Worm (Caenorhabditis elegans): ENCODE results near the gene snn-1.

Gene snn-1

DNA sequence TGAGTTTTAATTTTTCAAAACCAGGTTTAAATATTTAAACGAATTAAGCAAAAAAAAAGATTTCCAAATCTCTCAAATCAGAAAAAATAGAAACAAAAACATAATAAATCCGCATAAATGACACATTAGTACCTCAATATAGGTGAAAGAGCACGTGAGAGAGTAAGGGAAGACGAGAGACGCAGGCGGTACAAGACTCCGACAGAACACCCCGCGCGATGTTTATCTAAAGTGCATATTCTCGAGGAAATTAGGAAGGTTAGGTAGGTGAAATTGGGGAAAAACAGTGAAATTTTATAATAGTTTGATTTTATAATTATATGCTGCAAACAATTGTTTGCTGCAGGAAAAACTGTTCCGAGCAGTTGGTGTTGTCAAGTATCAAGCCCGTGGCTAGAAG lies 10.3 kb downstream of the snn-1 start:
- TF ChIP-seq ces-1 (GFP tag; optimal IDR thresholded peaks at IDR 0.05) (no peak), dpl-1 (GFP tag; optimal IDR thresholded peaks at IDR 0.05) (peak; percentile 3 to 54 (median 41)), nhr-28 (tag; optimal IDR thresholded peaks at IDR 0.05) (no peak), nhr-47 (tag; optimal IDR thresholded peaks at IDR 0.05) (peak; percentile 58), snu-23 (GFP tag; optimal IDR thresholded peaks at IDR 0.05) (peak; percentile 66), lsy-2 (tag; optimal IDR thresholded peaks at IDR 0.05) (peak; percentile 45 to 68), mdl-1 (tag; optimal IDR thresholded peaks at IDR 0.05) (peak in 1 of 2 experiments; percentile 24), unc-130 (tag; optimal IDR thresholded peaks at IDR 0.05) (peak; percentile 21), nhr-85 (tag) (peak; percentile 80), lin-35 (GFP tag; optimal IDR thresholded peaks at IDR 0.05) (peak; percentile 22 to 62), xbp-1 (tag; optimal IDR thresholded peaks at IDR 0.05) (peak; percentile 35), vab-15 (tag; optimal IDR thresholded peaks at IDR 0.05) (no peak), hlh-4 (tag; optimal IDR thresholded peaks at IDR 0.05) (no peak), blmp-1 (tag; optimal IDR thresholded peaks at IDR 0.05) (peak; percentile 50), swsn-7 (tag; optimal IDR thresholded peaks at IDR 0.05) (peak; percentile 46), dsc-1 (tag; optimal IDR thresholded peaks at IDR 0.05) (peak; percentile 18), fos-1 (tag; optimal IDR thresholded peaks at IDR 0.05) (peak; percentile 19), tbx-2 (tag; optimal IDR thresholded peaks at IDR 0.05) (peak; percentile 6), sptf-1 (tag; optimal IDR thresholded peaks at IDR 0.05) (no peak), efl-1 (optimal IDR thresholded peaks at IDR 0.05) (peak; percentile 50 to 59), efl-1 (GFP tag; optimal IDR thresholded peaks at IDR 0.05 in 1 of 2) (peak; percentile 33 to 93), mep-1 (tag; optimal IDR thresholded peaks at IDR 0.05) (peak; percentile 23), unc-86 (tag; optimal IDR thresholded peaks at IDR 0.05) (no peak), C16A3.4 (tag; optimal IDR thresholded peaks at IDR 0.05) (peak; percentile 43)

DNA sequence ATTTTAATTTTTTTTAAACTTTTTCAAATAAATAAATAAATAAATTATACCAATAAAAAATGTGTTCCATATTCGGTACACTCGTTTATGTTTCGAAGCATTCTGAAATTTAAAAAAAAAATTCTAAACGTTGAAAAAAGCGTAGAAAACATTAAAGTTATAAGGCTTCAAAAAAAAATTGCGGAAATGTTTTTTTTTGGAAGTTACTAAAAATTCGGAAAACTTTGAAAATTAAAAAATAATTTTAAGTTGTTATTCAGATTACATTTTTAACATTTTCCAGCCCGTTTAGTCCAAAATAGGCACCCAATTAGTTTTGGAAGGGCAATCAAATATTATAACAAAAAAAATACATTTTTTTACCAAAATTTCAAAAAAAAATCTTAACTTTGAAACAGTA lies 11.0 kb downstream of the snn-1 start, which contains the start of gene Y38C1BA.1:
TSS of gene Y38C1BA.1 (minus strand) at position 101 of the 400 bp plus-strand sequence.
- no peak for TF ChIP-seq sox-4 (tag; optimal IDR thresholded peaks at IDR 0.05)

DNA sequence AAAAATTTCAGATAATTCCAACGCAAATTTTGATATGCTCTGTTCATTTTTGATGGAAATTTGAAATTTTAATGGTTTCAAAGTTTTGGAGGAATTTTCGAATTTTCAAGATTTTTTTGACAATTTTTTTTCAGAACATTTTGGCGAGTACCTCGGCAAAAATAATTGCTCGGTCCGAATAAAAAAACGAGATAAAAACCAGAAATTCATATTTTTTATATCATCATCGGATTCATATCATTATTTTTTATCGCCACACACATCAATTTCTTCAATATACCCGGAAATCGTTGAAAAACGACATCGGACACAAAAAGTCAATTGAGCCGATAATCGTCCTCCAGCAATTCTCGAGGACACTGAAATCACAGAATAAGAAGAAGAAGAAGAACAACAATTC lies 23.1 kb downstream of the snn-1 start:
- TF ChIP-seq C04F5.9 (tag; optimal IDR thresholded peaks at IDR 0.05) (no peak), nhr-85 (tag) (peak; percentile 51)

DNA sequence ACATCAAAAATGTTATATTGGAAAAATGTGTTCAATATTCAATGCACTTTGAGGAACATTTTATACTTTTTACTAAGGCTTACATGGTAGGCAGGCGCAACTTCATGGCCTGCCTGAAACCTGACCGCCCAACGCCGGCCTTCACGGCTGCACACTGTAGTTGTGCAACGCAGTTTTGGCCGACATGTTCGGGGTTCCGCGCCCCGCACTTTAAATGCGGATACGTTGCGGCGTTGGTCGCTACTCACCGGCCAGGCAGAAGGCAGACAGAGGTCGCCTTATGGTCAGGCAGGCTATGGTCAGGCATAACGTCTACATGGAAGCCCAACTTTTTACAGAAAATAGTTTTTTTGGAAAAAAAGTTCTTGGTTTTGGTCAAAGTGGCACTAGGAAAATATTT lies 24.2 kb downstream of the snn-1 start:
- TF ChIP-seq efl-1 (optimal IDR thresholded peaks at IDR 0.05) = no peak
- peak in 1 of 2 experiments; percentile 44 for TF ChIP-seq efl-1 (GFP tag; optimal IDR thresholded peaks at IDR 0.05 in 1 of 2)
- no peak for TF ChIP-seq efl-3 (GFP tag; optimal IDR thresholded peaks at IDR 0.05)

DNA sequence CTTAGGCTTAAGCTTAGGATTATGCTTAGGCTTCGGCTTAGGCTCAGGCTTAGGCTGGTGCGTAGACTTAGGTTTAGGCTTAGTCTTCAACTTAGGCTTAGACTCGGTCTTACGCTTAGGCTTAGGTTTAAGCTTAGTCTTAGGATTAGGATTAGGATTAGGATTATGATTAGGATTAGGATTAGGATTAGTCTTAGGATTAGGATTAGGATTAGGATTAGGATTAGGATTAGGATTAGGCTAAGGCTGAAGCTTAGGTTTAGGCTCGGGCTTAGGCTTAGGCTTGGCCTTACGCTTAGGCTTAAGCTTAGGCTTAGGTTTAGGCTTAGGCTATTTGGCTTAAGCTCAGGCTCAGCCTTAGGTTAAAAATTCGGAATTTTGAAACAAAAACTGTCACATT lies 29.8 kb downstream of the snn-1 start:
- TF ChIP-seq Y116A8C.19 (tag; optimal IDR thresholded peaks at IDR 0.05; ENCODE audit: borderline replicate concordance) = no peak
- TF ChIP-seq irx-1 (tag; optimal IDR thresholded peaks at IDR 0.05) = no peak
- TF ChIP-seq grh-1 (GFP tag; IDR thresholded peaks at IDR 0.05) = no peak
- no peak for TF ChIP-seq mdl-1 (tag; optimal IDR thresholded peaks at IDR 0.05)
- no peak for TF ChIP-seq sptf-1 (tag; optimal IDR thresholded peaks at IDR 0.05)
- no peak for TF ChIP-seq ceh-8 (GFP tag; optimal IDR thresholded peaks at IDR 0.05)
- no peak for TF ChIP-seq ztf-4 (tag; optimal IDR thresholded peaks at IDR 0.05)
- TF ChIP-seq C34B4.2 (tag; optimal IDR thresholded peaks at IDR 0.05) = no peak
- no peak for TF ChIP-seq tlp-1 (tag; optimal IDR thresholded peaks at IDR 0.05)
- TF ChIP-seq nhr-11 (tag; optimal IDR thresholded peaks at IDR 0.05) = no peak
- TF ChIP-seq skn-1 (tag; optimal IDR thresholded peaks at IDR 0.05) = no peak
- TF ChIP-seq nhr-90 (tag; optimal IDR thresholded peaks at IDR 0.05; ENCODE audit: poor library complexity) = no peak

All from whole organism, L1 larva.